Worm (Caenorhabditis elegans) whole organism, early embryonic: Measurements from ENCODE around the gene F31E8.5.

Source experiments
- B0310.2 ChIP-seq: sonication (generic microtip); optimal IDR thresholded peaks from 2 replicates; lab custom pipeline; 2016; ENCODE audit warnings: mild to moderate bottlenecking, missing genetic modification characterization, missing compliant biosample characterization
- F13C5.2 ChIP-seq: sonication (generic microtip); optimal IDR thresholded peaks from 2 replicates; lab custom pipeline; 2017; ENCODE audit warnings: mild to moderate bottlenecking, missing genetic modification characterization, inconsistent platforms, missing compliant biosample characterization
- aly-1 ChIP-seq: sonication (generic microtip); optimal IDR thresholded peaks from 2 replicates; lab custom pipeline; 2016; ENCODE audit warnings: missing genetic modification characterization, missing compliant biosample characterization
- ama-1 ChIP-seq: fragments of 150-350 bp; optimal IDR thresholded peaks from 2 replicates; lab custom pipeline; 2014
- ceh-13 ChIP-seq: fragments of 200-800 bp; sonication (Bioruptor generic); optimal IDR thresholded peaks from 2 replicates; lab custom pipeline; 2018; ENCODE audit warnings: mild to moderate bottlenecking, missing genetic modification characterization, missing compliant biosample characterization
- ceh-36 ChIP-seq: sonication (generic microtip); optimal IDR thresholded peaks from 2 replicates; lab custom pipeline; 2016; ENCODE audit warnings: missing genetic modification characterization, inconsistent platforms, missing compliant biosample characterization
- ets-7 ChIP-seq: sonication (generic microtip); optimal IDR thresholded peaks from 2 replicates; lab custom pipeline; 2016; ENCODE audit warnings: missing genotype, missing genetic modification characterization, missing compliant biosample characterization
- flt-1 ChIP-seq: fragments of 200-800 bp; sonication (Bioruptor generic); IDR thresholded peaks from 2 replicates; pipeline ENCODE4 v1.3.6; 2022; ENCODE audit warnings: missing genetic modification characterization, missing compliant biosample characterization
- hmbx-1 ChIP-seq: sonication (generic microtip); optimal IDR thresholded peaks from 2 replicates; lab custom pipeline; 2016; ENCODE audit warnings: mild to moderate bottlenecking, missing genetic modification characterization, missing compliant biosample characterization
- hmg-4 ChIP-seq: fragments of 200-800 bp; sonication (Bioruptor generic); optimal IDR thresholded peaks from 2 replicates; lab custom pipeline; 2018; ENCODE audit warnings: mild to moderate bottlenecking, missing genetic modification characterization, missing compliant biosample characterization
- hnd-1 ChIP-seq: sonication (generic microtip); optimal IDR thresholded peaks from 2 replicates; lab custom pipeline; 2016; ENCODE audit warnings: missing genetic modification characterization, missing compliant biosample characterization
- pes-1 ChIP-seq: fragments of 200-800 bp; sonication (Bioruptor generic); IDR thresholded peaks from 2 replicates; pipeline ENCODE4 v1.3.6; 2022; ENCODE audit warnings: missing genetic modification reagents, missing genetic modification characterization, missing compliant biosample characterization
- scrt-1 ChIP-seq: fragments of 200-800 bp; sonication (Bioruptor generic); IDR thresholded peaks from 2 replicates; pipeline ENCODE4 v1.3.6; 2022; ENCODE audit warnings: missing genetic modification characterization, missing compliant biosample characterization
- sea-1 ChIP-seq: fragments of 200-800 bp; sonication (Bioruptor generic); conservative IDR thresholded peaks from 2 replicates; pipeline ENCODE4 v1.3.6; 2022; ENCODE audit warnings: missing genetic modification characterization, missing compliant biosample characterization
- tbx-11 ChIP-seq: fragments of 200-800 bp; sonication (Bioruptor generic); IDR thresholded peaks from 2 replicates; pipeline ENCODE4 v1.3.6; 2022; ENCODE audit warnings: missing genetic modification characterization, missing compliant biosample characterization
- tbx-37 ChIP-seq: fragments of 200-800 bp; sonication (Bioruptor generic); conservative IDR thresholded peaks from 2 replicates; pipeline ENCODE4 v1.3.6; 2022; ENCODE audit warnings: missing genetic modification reagents, missing genetic modification characterization, missing compliant biosample characterization
- tra-4 ChIP-seq: sonication (generic microtip); optimal IDR thresholded peaks from 2 replicates; lab custom pipeline; 2017; ENCODE audit warnings: missing genetic modification characterization, missing compliant biosample characterization

Gene F31E8.5

DNA sequence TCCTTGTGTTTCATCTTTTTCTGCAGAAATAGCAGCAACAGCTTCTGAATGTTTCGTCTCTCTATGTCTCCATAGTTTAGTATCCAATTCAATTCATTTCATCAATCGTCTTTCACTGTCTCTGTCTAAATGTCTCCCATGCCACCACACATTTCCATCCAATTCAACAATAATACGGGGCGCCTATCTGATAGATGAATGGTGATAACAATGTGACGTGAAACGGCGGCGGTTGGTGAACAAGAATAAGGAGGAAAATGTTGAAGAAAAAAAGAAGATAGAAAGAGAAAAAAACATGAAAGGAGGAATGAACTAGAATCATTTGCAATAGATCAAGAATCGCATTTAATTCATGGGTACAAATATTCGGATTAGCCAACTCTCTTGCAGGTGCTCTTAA, 15.3 kb upstream of the F31E8.5 start:
- no peak for TF ChIP-seq ama-1
- TF ChIP-seq B0310.2 (tag; lab: Kevin White, UChicago), result no peak
- TF ChIP-seq ets-7 (tag; lab: Kevin White, UChicago), result no peak
- no peak for TF ChIP-seq aly-1
- TF ChIP-seq sea-1 (GFP tag; lab: Robert Waterston, UW), result no peak
- no peak for TF ChIP-seq scrt-1 (GFP tag; lab: Robert Waterston, UW)
- TF ChIP-seq F13C5.2 (tag; lab: Kevin White, UChicago), result no peak

DNA sequence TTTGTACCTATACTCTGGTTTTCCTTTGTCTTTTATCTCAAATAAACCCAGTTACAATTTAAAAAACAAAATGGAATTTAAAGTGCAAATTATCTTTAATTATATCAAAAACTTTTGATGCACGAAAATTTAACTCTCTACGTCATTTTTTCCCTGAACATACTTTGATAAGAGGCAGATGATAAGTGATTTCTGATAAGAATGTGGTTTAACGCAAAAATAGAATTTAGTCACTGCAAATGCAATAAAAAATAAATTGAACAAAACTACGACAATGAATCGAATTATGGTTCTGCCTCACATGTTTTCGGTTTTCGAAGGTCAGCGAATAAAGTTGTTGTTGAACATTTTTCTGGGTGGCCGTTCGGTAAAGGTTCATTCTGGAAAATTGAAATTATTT, 14.8 kb upstream of the F31E8.5 start:
- TF ChIP-seq ceh-36 (tag; lab: Kevin White, UChicago), result no peak
- TF ChIP-seq sea-1 (GFP tag; lab: Robert Waterston, UW), result no peak

DNA sequence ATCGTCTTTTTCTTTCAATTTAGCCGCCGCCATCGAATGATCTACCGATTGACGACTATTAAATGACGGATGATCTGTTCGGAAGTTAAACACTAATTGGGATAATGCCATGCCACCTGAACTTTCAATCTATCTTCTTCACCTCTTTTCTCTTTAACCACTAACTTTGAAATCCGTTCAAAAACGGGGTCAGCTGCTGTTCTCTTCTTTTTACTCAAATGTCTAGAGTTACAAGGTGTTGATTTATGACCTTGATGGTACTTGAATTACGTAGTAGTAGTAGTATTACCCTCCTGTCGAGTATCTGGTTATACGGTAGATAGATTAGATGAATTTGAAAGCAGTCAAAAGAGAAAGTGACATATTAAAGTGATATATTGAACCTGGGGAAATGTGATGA, 14.1 kb upstream of the F31E8.5 start:
- no peak for TF ChIP-seq B0310.2 (tag; lab: Kevin White, UChicago)
- no peak for TF ChIP-seq tra-4 (tag; lab: Kevin White, UChicago)
- TF ChIP-seq pes-1 (GFP tag; lab: Robert Waterston, UW), result no peak
- TF ChIP-seq F13C5.2 (tag; lab: Kevin White, UChicago), result no peak
- no peak for TF ChIP-seq hmg-4 (GFP tag; lab: Kevin White, UChicago)
- TF ChIP-seq ceh-13 (GFP tag; lab: Kevin White, UChicago), result no peak
- no peak for TF ChIP-seq scrt-1 (GFP tag; lab: Robert Waterston, UW)
- TF ChIP-seq ets-7 (tag; lab: Kevin White, UChicago), result no peak
- no peak for TF ChIP-seq ama-1
- TF ChIP-seq flt-1 (GFP tag; lab: Robert Waterston, UW), result no peak
- no peak for TF ChIP-seq aly-1
- no peak for TF ChIP-seq hnd-1
- no peak for TF ChIP-seq sea-1 (GFP tag; lab: Robert Waterston, UW)
- TF ChIP-seq ceh-36 (tag; lab: Kevin White, UChicago), result no peak
- TF ChIP-seq hmbx-1 (tag; lab: Kevin White, UChicago), result no peak
- TF ChIP-seq tbx-11 (GFP tag; lab: Robert Waterston, UW), result no peak
- no peak for TF ChIP-seq tbx-37

DNA sequence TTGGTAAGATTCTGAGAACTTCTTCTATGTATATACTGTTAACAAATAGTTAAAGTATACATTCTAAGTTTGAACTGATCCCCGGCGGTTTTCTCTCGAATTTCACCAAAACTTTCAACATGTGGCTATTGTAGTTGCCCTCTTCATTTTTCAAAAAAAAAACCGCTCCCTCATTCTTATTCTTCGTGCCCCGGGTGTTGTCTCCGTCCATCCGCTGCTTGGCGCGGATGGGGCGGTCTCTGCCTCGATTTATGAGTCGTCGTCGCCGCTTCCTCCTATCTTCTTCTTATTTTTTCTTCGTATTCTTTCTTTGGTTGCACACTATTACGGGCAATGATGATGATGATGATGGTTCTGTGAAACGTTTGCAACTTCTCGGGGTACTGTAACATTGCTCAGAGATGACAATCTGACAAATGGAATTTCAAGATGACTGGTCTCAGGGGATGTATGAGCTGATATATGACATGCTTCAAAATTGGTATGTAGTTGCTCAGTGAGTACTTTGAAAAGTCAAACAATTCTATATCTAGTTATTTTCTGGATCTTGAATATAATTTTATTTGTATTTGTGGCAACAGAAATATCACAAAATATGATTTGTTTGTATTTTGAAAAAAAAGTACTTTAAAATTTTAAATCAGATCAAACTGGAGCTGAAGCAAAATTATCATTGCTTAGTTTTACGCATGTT, 13.4 kb upstream of the F31E8.5 start:
- no peak for TF ChIP-seq sea-1 (GFP tag; lab: Robert Waterston, UW)
- TF ChIP-seq tbx-37, result no peak
- no peak for TF ChIP-seq hmg-4 (GFP tag; lab: Kevin White, UChicago)

DNA sequence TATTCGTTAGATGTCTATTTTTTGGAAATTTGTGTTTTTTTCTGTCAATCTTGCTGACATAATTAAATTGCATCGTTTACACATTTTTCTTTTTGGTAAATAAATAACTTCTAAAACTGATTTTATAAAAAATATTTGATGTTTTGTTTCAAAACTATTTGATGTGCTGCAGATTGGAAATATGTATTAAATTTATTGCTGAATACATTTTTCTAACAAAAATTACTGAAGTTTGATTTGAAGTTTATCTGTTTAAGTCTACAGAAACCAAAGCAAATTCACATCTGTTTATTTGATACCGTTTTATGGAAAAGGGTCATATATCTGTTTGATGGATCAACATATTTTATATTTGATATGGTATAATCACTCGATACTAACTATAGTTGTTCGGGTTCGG, 9.3 kb upstream of the F31E8.5 start:
- TF ChIP-seq aly-1 (no peak), ceh-36 (tag; lab: Kevin White, UChicago) (no peak), tbx-37 (no peak), tbx-11 (GFP tag; lab: Robert Waterston, UW) (no peak)

DNA sequence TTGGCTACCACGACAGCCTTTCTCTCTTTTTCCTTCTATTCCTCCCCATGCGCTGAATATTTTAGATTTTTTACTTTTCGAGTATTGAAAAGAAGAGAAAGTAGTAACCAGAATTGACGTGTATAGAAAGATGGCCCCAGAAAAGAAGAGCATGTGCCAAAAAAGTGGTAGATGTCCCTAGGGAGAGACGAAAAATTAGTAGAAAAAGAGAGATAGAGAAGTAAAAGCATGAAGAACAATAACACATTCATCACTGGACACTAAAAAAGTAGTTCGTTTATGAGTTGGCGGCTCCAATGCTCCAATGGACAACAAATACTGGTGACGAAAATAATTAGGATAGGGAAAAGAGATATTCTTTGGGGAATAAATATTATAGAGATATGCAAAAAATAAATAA, 5.5 kb upstream of the F31E8.5 start:
- no peak for TF ChIP-seq ama-1
- TF ChIP-seq F13C5.2 (tag; lab: Kevin White, UChicago), result no peak
- no peak for TF ChIP-seq ceh-13 (GFP tag; lab: Kevin White, UChicago)
- TF ChIP-seq hmg-4 (GFP tag; lab: Kevin White, UChicago), result no peak
- TF ChIP-seq flt-1 (GFP tag; lab: Robert Waterston, UW), result no peak
- no peak for TF ChIP-seq tbx-37
- no peak for TF ChIP-seq hmbx-1 (tag; lab: Kevin White, UChicago)
- no peak for TF ChIP-seq sea-1 (GFP tag; lab: Robert Waterston, UW)
- TF ChIP-seq tra-4 (tag; lab: Kevin White, UChicago), result no peak
- no peak for TF ChIP-seq ceh-36 (tag; lab: Kevin White, UChicago)
- TF ChIP-seq hnd-1, result no peak
- TF ChIP-seq B0310.2 (tag; lab: Kevin White, UChicago), result no peak
- TF ChIP-seq scrt-1 (GFP tag; lab: Robert Waterston, UW), result no peak
- no peak for TF ChIP-seq ets-7 (tag; lab: Kevin White, UChicago)
- TF ChIP-seq pes-1 (GFP tag; lab: Robert Waterston, UW), result no peak
- no peak for TF ChIP-seq aly-1
- no peak for TF ChIP-seq tbx-11 (GFP tag; lab: Robert Waterston, UW)

DNA sequence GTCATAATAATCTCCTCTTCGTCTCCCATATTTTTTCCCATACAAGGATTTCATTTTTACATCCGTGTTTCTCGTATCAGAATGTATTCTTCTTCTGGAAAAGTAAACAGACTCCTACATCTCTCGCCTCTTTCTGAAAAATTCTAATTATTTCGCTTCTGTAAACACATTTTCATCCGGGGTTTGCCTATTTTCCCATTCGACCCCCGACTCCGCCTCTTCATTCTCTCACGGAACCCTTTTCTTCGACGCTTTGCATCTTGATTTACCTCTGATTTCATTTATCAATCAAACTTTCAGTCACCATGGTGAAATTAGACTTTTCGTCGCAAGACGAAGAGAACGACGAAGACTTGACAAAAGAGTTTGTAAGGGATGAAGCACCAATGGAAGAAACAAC, 3.6 kb upstream of the F31E8.5 start, which contains the start of gene snt-1:
snt-1 (plus strand) TSS at position 301 of the 400 bp plus-strand sequence.
- no peak for TF ChIP-seq ceh-36 (tag; lab: Kevin White, UChicago)
- TF ChIP-seq ama-1, result no peak
- TF ChIP-seq flt-1 (GFP tag; lab: Robert Waterston, UW), result no peak
- no peak for TF ChIP-seq hmbx-1 (tag; lab: Kevin White, UChicago)
- no peak for TF ChIP-seq aly-1
- TF ChIP-seq tbx-37, result no peak
- TF ChIP-seq hmg-4 (GFP tag; lab: Kevin White, UChicago), result no peak
- no peak for TF ChIP-seq B0310.2 (tag; lab: Kevin White, UChicago)
- TF ChIP-seq sea-1 (GFP tag; lab: Robert Waterston, UW), result no peak
- TF ChIP-seq tbx-11 (GFP tag; lab: Robert Waterston, UW), result no peak
- no peak for TF ChIP-seq tra-4 (tag; lab: Kevin White, UChicago)
- TF ChIP-seq pes-1 (GFP tag; lab: Robert Waterston, UW), result no peak

DNA sequence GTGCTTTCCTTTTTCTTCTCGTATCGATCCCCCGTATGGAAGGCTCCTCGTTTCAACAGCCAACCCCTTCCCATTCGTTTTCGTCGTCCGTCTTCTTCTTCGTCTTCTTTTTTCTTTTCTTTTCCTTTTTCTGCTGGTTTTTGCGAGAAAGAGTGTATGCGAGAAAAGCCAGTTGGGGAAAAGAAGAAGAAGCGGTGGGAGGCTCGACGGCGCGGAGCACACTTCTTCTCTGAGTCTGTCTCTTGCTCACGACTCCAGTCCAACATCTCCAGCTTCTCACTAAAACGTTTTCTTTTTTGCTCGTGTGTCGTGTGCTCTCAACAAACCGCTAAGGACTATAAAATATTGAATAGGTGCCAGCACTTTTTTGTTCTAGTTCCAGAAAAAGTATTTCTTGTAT, 1.5 kb upstream of the F31E8.5 start:
- no peak for TF ChIP-seq tbx-11 (GFP tag; lab: Robert Waterston, UW)
- no peak for TF ChIP-seq hmg-4 (GFP tag; lab: Kevin White, UChicago)
- TF ChIP-seq flt-1 (GFP tag; lab: Robert Waterston, UW), result no peak
- no peak for TF ChIP-seq pes-1 (GFP tag; lab: Robert Waterston, UW)
- no peak for TF ChIP-seq aly-1
- TF ChIP-seq hnd-1, result no peak
- no peak for TF ChIP-seq B0310.2 (tag; lab: Kevin White, UChicago)
- TF ChIP-seq tbx-37, result no peak
- no peak for TF ChIP-seq sea-1 (GFP tag; lab: Robert Waterston, UW)
- TF ChIP-seq F13C5.2 (tag; lab: Kevin White, UChicago), result no peak
- no peak for TF ChIP-seq ceh-13 (GFP tag; lab: Kevin White, UChicago)
- TF ChIP-seq scrt-1 (GFP tag; lab: Robert Waterston, UW), result no peak
- TF ChIP-seq hmbx-1 (tag; lab: Kevin White, UChicago), result no peak
- TF ChIP-seq ama-1, result no peak
- TF ChIP-seq tra-4 (tag; lab: Kevin White, UChicago), result no peak
- no peak for TF ChIP-seq ceh-36 (tag; lab: Kevin White, UChicago)
- TF ChIP-seq ets-7 (tag; lab: Kevin White, UChicago), result no peak
